In the genomic region with DNA sequence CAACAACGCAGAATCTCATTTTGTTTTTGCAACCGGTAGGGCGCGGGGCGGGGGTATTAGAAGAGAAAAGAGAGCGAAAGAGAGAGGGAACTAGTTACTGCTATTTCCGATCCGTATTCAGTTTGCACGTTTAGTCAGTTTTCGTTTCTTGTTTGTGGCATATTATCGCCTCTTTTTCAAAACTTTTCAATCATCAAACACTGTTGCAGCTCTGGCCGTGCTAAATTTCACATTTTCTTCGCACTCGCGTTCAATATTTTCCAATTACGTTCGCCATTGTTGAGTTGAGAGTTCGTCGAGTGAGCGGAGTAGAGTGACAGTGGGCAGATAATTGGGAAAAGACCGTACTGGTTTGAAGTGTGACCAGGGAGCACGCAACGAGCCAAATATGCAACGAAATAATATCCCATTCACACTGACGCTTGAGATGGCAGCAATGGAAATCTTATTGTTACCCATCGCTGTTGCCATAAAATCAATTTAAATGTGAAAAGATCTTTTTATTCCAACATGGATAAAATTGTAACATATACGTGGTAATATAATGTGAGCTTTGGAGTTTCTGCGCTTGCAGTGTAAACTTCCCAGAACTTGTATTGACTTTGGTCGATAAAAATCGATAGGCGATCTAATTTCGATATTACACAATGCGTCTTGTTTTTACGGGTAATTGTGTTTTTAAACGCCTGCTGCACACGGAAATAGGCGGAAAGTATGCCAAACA, we compare ENCODE assay signal across 1 fruit fly cellular context.
TF ChIP-seq lines count a peak whose summit lies in the region.

TSS of gene Ire1 (minus strand) at position 296 of the 724 bp plus-strand sequence.
TSS of gene Mrm2 (plus strand) at position 615 of the 724 bp plus-strand sequence.

TF ChIP-seq in whole organism, embryonic, 481 proteins besides CTCF, POLR2A, EP300 and RAD21 (continued from another document and continues in another):
- TF ChIP-seq cato (GFP tag; optimal IDR thresholded peaks at IDR 0.05; lab: Kevin White, UChicago; ENCODE audit: borderline replicate concordance), result peak; percentile 49
- TF ChIP-seq CG4424 (GFP tag; optimal IDR thresholded peaks at IDR 0.05; lab: Kevin White, UChicago), result peak; percentile 76
- TF ChIP-seq Sox102F (GFP tag; optimal IDR thresholded peaks at IDR 0.05; lab: Kevin White, UChicago), result peak; percentile 78
- peak; percentile 29; the same call in 1 of the 2 replicates for TF ChIP-seq seq (GFP tag; IDR thresholded peaks at IDR 0.05; lab: Robert Waterston, UW)
- peak; percentile 96 for TF ChIP-seq Elba2 (GFP tag; optimal IDR thresholded peaks at IDR 0.05; lab: Kevin White, UChicago)
- TF ChIP-seq CG4328 (GFP tag; optimal IDR thresholded peaks at IDR 0.05; lab: Kevin White, UChicago), result peak; percentile 67
- TF ChIP-seq dmrt11E (tag; optimal IDR thresholded peaks at IDR 0.05; lab: Kevin White, UChicago), result peak; percentile 83
- peak; percentile 84 for TF ChIP-seq Rx (GFP tag; IDR thresholded peaks at IDR 0.05; lab: Robert Waterston, UW)
- TF ChIP-seq salm (tag; optimal IDR thresholded peaks at IDR 0.05; lab: Kevin White, UChicago), result peak; percentile 21
- TF ChIP-seq luna (GFP tag; optimal IDR thresholded peaks at IDR 0.05; lab: Kevin White, UChicago), result peak; percentile 65
- TF ChIP-seq tll (GFP tag; optimal IDR thresholded peaks at IDR 0.05; lab: Kevin White, UChicago), result peak; percentile 75 to 95
- peak; percentile 74 for TF ChIP-seq PHDP (tag; optimal IDR thresholded peaks at IDR 0.05; lab: Kevin White, UChicago)
- no peak for TF ChIP-seq CG5953 (GFP tag; IDR thresholded peaks at IDR 0.05; lab: Robert Waterston, UW)
- TF ChIP-seq TFAM (GFP tag; optimal IDR thresholded peaks at IDR 0.05; lab: Kevin White, UChicago), result no peak
- peak; percentile 82 for TF ChIP-seq MBD-R2 (GFP tag; IDR thresholded peaks at IDR 0.05; lab: Robert Waterston, UW)
- peak; percentile 68 for TF ChIP-seq CG14667 (GFP tag; IDR thresholded peaks at IDR 0.05; lab: Robert Waterston, UW)
- TF ChIP-seq kah (GFP tag; optimal IDR thresholded peaks at IDR 0.05; lab: Kevin White, UChicago), result peak; percentile 38
- peak; percentile 75 for TF ChIP-seq CG18764 (GFP tag; optimal IDR thresholded peaks at IDR 0.05; lab: Kevin White, UChicago)
- peak; percentile 34 for TF ChIP-seq D19B (GFP tag; optimal IDR thresholded peaks at IDR 0.05; lab: Kevin White, UChicago)
- peak; percentile 52 for TF ChIP-seq CG1792 (GFP tag; optimal IDR thresholded peaks at IDR 0.05; lab: Kevin White, UChicago)
- peak; percentile 85 for TF ChIP-seq CG12769 (tag; optimal IDR thresholded peaks at IDR 0.05; lab: Kevin White, UChicago)
- no peak for TF ChIP-seq dati (GFP tag; IDR thresholded peaks at IDR 0.05; lab: Robert Waterston, UW)
- TF ChIP-seq CG15011 (GFP tag; optimal IDR thresholded peaks at IDR 0.05; lab: Kevin White, UChicago), result peak; percentile 26
- no peak for TF ChIP-seq jigr1 (GFP tag; IDR thresholded peaks at IDR 0.05; lab: Robert Waterston, UW)
- peak; percentile 80 for TF ChIP-seq az2 (GFP tag; optimal IDR thresholded peaks at IDR 0.05; lab: Kevin White, UChicago)
- TF ChIP-seq lola (GFP tag; optimal IDR thresholded peaks at IDR 0.05; lab: Kevin White, UChicago), result peak in 2 of 3 experiments; percentile 79 to 100
- TF ChIP-seq knrl (GFP tag; IDR thresholded peaks at IDR 0.05; lab: Robert Waterston, UW; ENCODE audit: partially characterized antibody), result peak; percentile 85
- peak; percentile 50 for TF ChIP-seq Fer2 (tag; optimal IDR thresholded peaks at IDR 0.05; lab: Kevin White, UChicago)
- TF ChIP-seq CG15601 (tag; optimal IDR thresholded peaks at IDR 0.05; lab: Kevin White, UChicago), result peak; percentile 82
- peak; percentile 96 for TF ChIP-seq row (GFP tag; IDR thresholded peaks at IDR 0.05; lab: Robert Waterston, UW)
- TF ChIP-seq CG4730 (GFP tag; IDR thresholded peaks at IDR 0.05; lab: Robert Waterston, UW), result peak; percentile 60
- TF ChIP-seq pnt (GFP tag; optimal IDR thresholded peaks at IDR 0.05; lab: Kevin White, UChicago), result peak; percentile 92
- TF ChIP-seq da (GFP tag; optimal IDR thresholded peaks at IDR 0.05; lab: Kevin White, UChicago), result peak; percentile 70
- TF ChIP-seq Hey (tag; optimal IDR thresholded peaks at IDR 0.05; lab: Kevin White, UChicago), result no peak
- TF ChIP-seq corto (GFP tag; optimal IDR thresholded peaks at IDR 0.05; lab: Kevin White, UChicago), result no peak
- TF ChIP-seq CG10209 (GFP tag; optimal IDR thresholded peaks at IDR 0.05; lab: Kevin White, UChicago), result peak; percentile 67
- peak; percentile 92 for TF ChIP-seq CG9609 (GFP tag; optimal IDR thresholded peaks at IDR 0.05; lab: Kevin White, UChicago)
- TF ChIP-seq CG16813 (GFP tag; IDR thresholded peaks at IDR 0.05; lab: Robert Waterston, UW; ENCODE audit: partially characterized antibody), result peak; percentile 72
- peak; percentile 79 for TF ChIP-seq Scr (GFP tag; IDR thresholded peaks at IDR 0.05; lab: Robert Waterston, UW; ENCODE audit: partially characterized antibody)
- TF ChIP-seq CG10321 (GFP tag; IDR thresholded peaks at IDR 0.05; lab: Robert Waterston, UW), result no peak
- TF ChIP-seq zen2 (GFP tag; IDR thresholded peaks at IDR 0.05; lab: Robert Waterston, UW; ENCODE audit: partially characterized antibody), result no peak
- TF ChIP-seq CG11247 (GFP tag; IDR thresholded peaks at IDR 0.05; lab: Robert Waterston, UW), result peak; percentile 77
- no peak for TF ChIP-seq CG43689 (GFP tag; IDR thresholded peaks at IDR 0.05; lab: Robert Waterston, UW)
- TF ChIP-seq emc (GFP tag; optimal IDR thresholded peaks at IDR 0.05; lab: Kevin White, UChicago), result peak; percentile 75
- TF ChIP-seq gcm (GFP tag; optimal IDR thresholded peaks at IDR 0.05; lab: Kevin White, UChicago), result peak; percentile 17
- no peak for TF ChIP-seq Hr39 (optimal IDR thresholded peaks at IDR 0.05; lab: Kevin White, UChicago)
- peak; percentile 45 for TF ChIP-seq odd (GFP tag; optimal IDR thresholded peaks at IDR 0.05; lab: Kevin White, UChicago)
- TF ChIP-seq ase (GFP tag; IDR thresholded peaks at IDR 0.05; lab: Robert Waterston, UW), result peak; percentile 59; the same call in 1 of the 3 replicates
- peak; percentile 89 for TF ChIP-seq CG11456 (GFP tag; IDR thresholded peaks at IDR 0.05; lab: Robert Waterston, UW)
- peak; percentile 64; the same call in 1 of the 2 replicates for TF ChIP-seq Xrp1 (GFP tag; IDR thresholded peaks at IDR 0.05; lab: Robert Waterston, UW)
- TF ChIP-seq Hmr (GFP tag; optimal IDR thresholded peaks at IDR 0.05; lab: Kevin White, UChicago), result peak; percentile 77
- 0 out of 2 replicates have a peak, but pooled peaks have one; percentile 22 for TF ChIP-seq CG4360 (GFP tag; IDR thresholded peaks at IDR 0.05; lab: Robert Waterston, UW)
- TF ChIP-seq shn (GFP tag; optimal IDR thresholded peaks at IDR 0.05; lab: Kevin White, UChicago), result peak; percentile 95
- TF ChIP-seq Hmx (GFP tag; optimal IDR thresholded peaks at IDR 0.05; lab: Kevin White, UChicago), result peak; percentile 3
- TF ChIP-seq bigmax (GFP tag; optimal IDR thresholded peaks at IDR 0.05; lab: Kevin White, UChicago), result no peak
- TF ChIP-seq CG14441 (GFP tag; IDR thresholded peaks at IDR 0.05; lab: Robert Waterston, UW), result peak; percentile 80
- TF ChIP-seq Dip2 (GFP tag; IDR thresholded peaks at IDR 0.05; lab: Robert Waterston, UW), result no peak
- TF ChIP-seq CG9797 (GFP tag; optimal IDR thresholded peaks at IDR 0.05; lab: Kevin White, UChicago), result peak; percentile 98
- TF ChIP-seq ci (GFP tag; IDR thresholded peaks at IDR 0.05; lab: Robert Waterston, UW), result no peak
- TF ChIP-seq CG7357 (GFP tag; IDR thresholded peaks at IDR 0.05; lab: Robert Waterston, UW), result peak; percentile 100
- peak; percentile 84 for TF ChIP-seq CG13775 (GFP tag; optimal IDR thresholded peaks at IDR 0.05; lab: Kevin White, UChicago)
- peak in 1 of 2 experiments; percentile 68 for TF ChIP-seq insv (GFP tag; optimal IDR thresholded peaks at IDR 0.05; lab: Kevin White, UChicago)
- TF ChIP-seq chm (GFP tag; IDR thresholded peaks at IDR 0.05; lab: Robert Waterston, UW), result peak; percentile 57; the same call in 1 of the 2 replicates
- TF ChIP-seq Drgx (GFP tag; IDR thresholded peaks at IDR 0.05; lab: Robert Waterston, UW), result peak; percentile 42; the same call in 1 of the 2 replicates
- peak; percentile 76 for TF ChIP-seq CG2678 (tag; optimal IDR thresholded peaks at IDR 0.05; lab: Kevin White, UChicago)
- TF ChIP-seq sim (GFP tag; IDR thresholded peaks at IDR 0.05; lab: Robert Waterston, UW), result no peak
- TF ChIP-seq CG42726 (GFP tag; IDR thresholded peaks at IDR 0.05; lab: Robert Waterston, UW; ENCODE audit: partially characterized antibody), result no peak
- TF ChIP-seq Dad (GFP tag; optimal IDR thresholded peaks at IDR 0.05; lab: Kevin White, UChicago), result peak; percentile 68
- TF ChIP-seq D19A (tag; optimal IDR thresholded peaks at IDR 0.05; lab: Kevin White, UChicago), result peak; percentile 47
- peak; percentile 72 for TF ChIP-seq CG11085 (GFP tag; IDR thresholded peaks at IDR 0.05; lab: Robert Waterston, UW)
- TF ChIP-seq CG31365 (tag; optimal IDR thresholded peaks at IDR 0.05; lab: Kevin White, UChicago), result no peak
- peak; percentile 69 for TF ChIP-seq CG13894 (tag; optimal IDR thresholded peaks at IDR 0.05; lab: Kevin White, UChicago)
- no peak for TF ChIP-seq CG6765 (GFP tag; optimal IDR thresholded peaks at IDR 0.05; lab: Kevin White, UChicago)
- TF ChIP-seq Atf6 (GFP tag; IDR thresholded peaks at IDR 0.05; lab: Robert Waterston, UW), result peak; percentile 64
- TF ChIP-seq YL-1 (GFP tag; optimal IDR thresholded peaks at IDR 0.05; lab: Kevin White, UChicago), result peak; percentile 76
- no peak for TF ChIP-seq org-1 (GFP tag; optimal IDR thresholded peaks at IDR 0.05; lab: Kevin White, UChicago)
- peak; percentile 62 for TF ChIP-seq sd (tag; optimal IDR thresholded peaks at IDR 0.05; lab: Kevin White, UChicago)
- no peak for TF ChIP-seq CG1832 (GFP tag; optimal IDR thresholded peaks at IDR 0.05; lab: Kevin White, UChicago)
- TF ChIP-seq maf-S (GFP tag; optimal IDR thresholded peaks at IDR 0.05; lab: Kevin White, UChicago), result peak; percentile 84
- peak; percentile 53 for TF ChIP-seq HHEX (GFP tag; optimal IDR thresholded peaks at IDR 0.05; lab: Kevin White, UChicago)
- peak; percentile 76 for TF ChIP-seq CG10366 (GFP tag; IDR thresholded peaks at IDR 0.05; lab: Robert Waterston, UW)
- TF ChIP-seq stc (GFP tag; IDR thresholded peaks at IDR 0.05; lab: Robert Waterston, UW), result no peak
- no peak for TF ChIP-seq ham (GFP tag; IDR thresholded peaks at IDR 0.05; lab: Robert Waterston, UW)
- TF ChIP-seq Mad (GFP tag; optimal IDR thresholded peaks at IDR 0.05; lab: Kevin White, UChicago), result peak; percentile 76
- peak; percentile 59 for TF ChIP-seq amos (GFP tag; IDR thresholded peaks at IDR 0.05; lab: Robert Waterston, UW; ENCODE audit: partially characterized antibody)
- peak; percentile 91 for TF ChIP-seq Sry-δ (GFP tag; optimal IDR thresholded peaks at IDR 0.05; lab: Kevin White, UChicago)
- peak; percentile 83 for TF ChIP-seq Dbx (GFP tag; IDR thresholded peaks at IDR 0.05; lab: Robert Waterston, UW)
- TF ChIP-seq nmo (GFP tag; optimal IDR thresholded peaks at IDR 0.05; lab: Kevin White, UChicago), result peak; percentile 92
- peak; percentile 85 for TF ChIP-seq CG9876 (GFP tag; optimal IDR thresholded peaks at IDR 0.05; lab: Kevin White, UChicago)
- peak; percentile 63 for TF ChIP-seq CG10959 (GFP tag; IDR thresholded peaks at IDR 0.05; lab: Robert Waterston, UW)
- peak; percentile 66 for TF ChIP-seq CG10543 (GFP tag; optimal IDR thresholded peaks at IDR 0.05; lab: Kevin White, UChicago)
- TF ChIP-seq CG2129 (GFP tag; IDR thresholded peaks at IDR 0.05; lab: Robert Waterston, UW; ENCODE audit: partially characterized antibody), result peak; percentile 24; the same call in 1 of the 2 replicates
- TF ChIP-seq schlank (tag; optimal IDR thresholded peaks at IDR 0.05; lab: Kevin White, UChicago), result peak; percentile 39
- peak; percentile 86 for TF ChIP-seq HmgZ (tag; optimal IDR thresholded peaks at IDR 0.05; lab: Kevin White, UChicago)
- TF ChIP-seq CG10431 (GFP tag; optimal IDR thresholded peaks at IDR 0.05; lab: Kevin White, UChicago), result peak; percentile 14
- TF ChIP-seq CG30403 (GFP tag; optimal IDR thresholded peaks at IDR 0.05; lab: Kevin White, UChicago), result peak; percentile 89
- TF ChIP-seq CoRest (tag; optimal IDR thresholded peaks at IDR 0.05; lab: Kevin White, UChicago), result peak; percentile 87
- TF ChIP-seq zf30C (GFP tag; optimal IDR thresholded peaks at IDR 0.05; lab: Kevin White, UChicago), result no peak
- peak; percentile 83 for TF ChIP-seq CG12155 (GFP tag; optimal IDR thresholded peaks at IDR 0.05; lab: Kevin White, UChicago)
- peak; percentile 61 for TF ChIP-seq CG9437 (GFP tag; optimal IDR thresholded peaks at IDR 0.05; lab: Kevin White, UChicago)
- peak; percentile 83 for TF ChIP-seq ind (GFP tag; optimal IDR thresholded peaks at IDR 0.05; lab: Kevin White, UChicago)
- TF ChIP-seq CG10147 (GFP tag; optimal IDR thresholded peaks at IDR 0.05; lab: Kevin White, UChicago), result peak; percentile 38
- peak; percentile 71 for TF ChIP-seq sug (tag; optimal IDR thresholded peaks at IDR 0.05; lab: Kevin White, UChicago)
- peak; percentile 91 for TF ChIP-seq CG1024 (GFP tag; IDR thresholded peaks at IDR 0.05; lab: Robert Waterston, UW)
- peak; percentile 67 for TF ChIP-seq crc (GFP tag; optimal IDR thresholded peaks at IDR 0.05; lab: Kevin White, UChicago)
- peak; percentile 93 for TF ChIP-seq jumu (GFP tag; optimal IDR thresholded peaks at IDR 0.05; lab: Kevin White, UChicago)
- peak; percentile 84 for TF ChIP-seq CG4404 (GFP tag; IDR thresholded peaks at IDR 0.05; lab: Robert Waterston, UW)
- peak; percentile 15 for TF ChIP-seq Sox100B (GFP tag; optimal IDR thresholded peaks at IDR 0.05; lab: Kevin White, UChicago)
- TF ChIP-seq Ravus (GFP tag; IDR thresholded peaks at IDR 0.05; lab: Robert Waterston, UW), result no peak
- peak; percentile 58; the same call in 1 of the 2 replicates for TF ChIP-seq CG31224 (GFP tag; IDR thresholded peaks at IDR 0.05; lab: Robert Waterston, UW)
- peak; percentile 6 for TF ChIP-seq run (tag; optimal IDR thresholded peaks at IDR 0.05; lab: Kevin White, UChicago)
- TF ChIP-seq klu (GFP tag; IDR thresholded peaks at IDR 0.05; lab: Robert Waterston, UW), result peak; percentile 74
- TF ChIP-seq dysf (GFP tag; IDR thresholded peaks at IDR 0.05; lab: Robert Waterston, UW), result peak; percentile 84
- TF ChIP-seq ato (GFP tag; IDR thresholded peaks at IDR 0.05; lab: Robert Waterston, UW; ENCODE audit: partially characterized antibody), result no peak
- peak; percentile 54 for TF ChIP-seq nom (GFP tag; optimal IDR thresholded peaks at IDR 0.05; lab: Kevin White, UChicago)
- TF ChIP-seq CG3065 (GFP tag; optimal IDR thresholded peaks at IDR 0.05; lab: Kevin White, UChicago), result peak; percentile 46
- peak; percentile 77; the same call in 2 of the 3 replicates for TF ChIP-seq CG11093 (GFP tag; IDR thresholded peaks at IDR 0.05; lab: Robert Waterston, UW)
- TF ChIP-seq pros (GFP tag; optimal IDR thresholded peaks at IDR 0.05; lab: Kevin White, UChicago), result no peak
- peak; percentile 46 for TF ChIP-seq CG7556 (GFP tag; optimal IDR thresholded peaks at IDR 0.05; lab: Kevin White, UChicago)
- TF ChIP-seq ATbp (GFP tag; optimal IDR thresholded peaks at IDR 0.05; lab: Kevin White, UChicago), result peak; percentile 12
